Fruit fly (Drosophila melanogaster): Measurements from ENCODE around the gene CG7381.

CG7381 gene

DNA sequence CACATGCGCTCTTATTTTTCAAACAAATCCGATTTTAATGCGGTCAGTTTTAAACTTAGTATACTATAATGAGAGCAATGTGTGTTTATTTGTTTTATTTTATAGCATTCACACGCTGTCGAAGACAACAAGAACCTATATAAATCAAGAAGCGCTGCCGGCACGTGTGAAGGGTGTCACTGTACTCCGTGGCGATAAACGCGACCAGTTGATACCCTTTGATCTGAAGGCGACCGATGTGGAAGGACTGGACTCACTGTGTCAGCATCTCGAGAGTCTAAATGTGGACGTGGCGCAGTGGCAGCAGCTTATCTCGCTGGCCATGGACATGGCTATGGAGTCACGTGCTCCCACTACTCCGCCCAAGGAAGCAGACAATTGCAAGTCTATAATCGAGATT is 14.7 kb downstream of the CG7381 start:
- TF ChIP-seq CG12605 (GFP tag; IDR thresholded peaks at IDR 0.05) = no peak
- TF ChIP-seq EcR (GFP tag; optimal IDR thresholded peaks at IDR 0.05) = peak; percentile 30

dm6 chr3R:12960929-12961855 is 16.1 kb downstream of the CG7381 start, which contains the start of gene Spc25:
TSS of gene Spc25 (plus strand) at chr3R:12961745.
- TF ChIP-seq CG17806 (tag; optimal IDR thresholded peaks at IDR 0.05) (no peak), CG9948 (tag; optimal IDR thresholded peaks at IDR 0.05) (no peak), CG12605 (GFP tag; IDR thresholded peaks at IDR 0.05) (no peak), gl (tag; optimal IDR thresholded peaks at IDR 0.05) (no peak), Snoo (tag; optimal IDR thresholded peaks at IDR 0.05) (no peak), Pif1B (GFP tag; optimal IDR thresholded peaks at IDR 0.05) (no peak), D1 (tag; optimal IDR thresholded peaks at IDR 0.05) (peak; percentile 35), Pif1A (GFP tag; optimal IDR thresholded peaks at IDR 0.05) (peak; percentile 8), CG14655 (GFP tag; optimal IDR thresholded peaks at IDR 0.05) (no peak), Ets98B (GFP tag; IDR thresholded peaks at IDR 0.05) (no peak), rn (GFP tag; IDR thresholded peaks at IDR 0.05) (no peak), fd96Ca (GFP tag; IDR thresholded peaks at IDR 0.05) (no peak; the same call in 2 of the 3 replicates), CG4496 (GFP tag; IDR thresholded peaks at IDR 0.05) (0 out of 3 replicates have a peak, but pooled peaks have one; percentile 48), CG32121 (GFP tag; IDR thresholded peaks at IDR 0.05) (no peak), CG8301 (tag; optimal IDR thresholded peaks at IDR 0.05) (no peak), CG8159 (tag; optimal IDR thresholded peaks at IDR 0.05) (no peak), CG34367 (tag; optimal IDR thresholded peaks at IDR 0.05) (no peak), EcR (GFP tag; optimal IDR thresholded peaks at IDR 0.05) (peak; percentile 95), CG15710 (tag; optimal IDR thresholded peaks at IDR 0.05) (no peak), CG13204 (GFP tag; optimal IDR thresholded peaks at IDR 0.05) (no peak), CG10348 (GFP tag; IDR thresholded peaks at IDR 0.05) (no peak)

DNA sequence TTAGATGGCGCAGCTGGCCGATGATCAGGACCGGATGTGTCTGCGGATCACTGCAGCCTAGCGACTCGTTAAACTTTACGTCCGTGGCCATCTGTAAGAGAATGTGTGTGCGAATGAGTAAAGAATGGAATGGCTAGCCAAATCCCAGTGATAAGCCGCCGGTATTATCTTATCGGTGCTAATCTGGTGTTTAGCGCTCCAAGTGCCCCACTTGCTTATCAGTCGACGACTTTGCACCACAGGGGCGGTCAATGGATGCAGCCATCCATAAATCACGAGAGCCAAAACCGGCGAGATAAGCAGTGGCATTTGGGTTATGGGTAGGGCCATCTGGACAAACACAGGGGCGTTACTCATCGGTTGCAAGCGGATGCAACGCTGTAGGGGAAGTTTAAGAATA is 17.0 kb downstream of the CG7381 start:
- TF ChIP-seq CG8159 (tag; optimal IDR thresholded peaks at IDR 0.05) (no peak), CG14655 (GFP tag; optimal IDR thresholded peaks at IDR 0.05) (no peak), CG4496 (GFP tag; IDR thresholded peaks at IDR 0.05) (0 out of 3 replicates have a peak, but pooled peaks have one; percentile 16), EcR (GFP tag; optimal IDR thresholded peaks at IDR 0.05) (peak; percentile 47)

DNA sequence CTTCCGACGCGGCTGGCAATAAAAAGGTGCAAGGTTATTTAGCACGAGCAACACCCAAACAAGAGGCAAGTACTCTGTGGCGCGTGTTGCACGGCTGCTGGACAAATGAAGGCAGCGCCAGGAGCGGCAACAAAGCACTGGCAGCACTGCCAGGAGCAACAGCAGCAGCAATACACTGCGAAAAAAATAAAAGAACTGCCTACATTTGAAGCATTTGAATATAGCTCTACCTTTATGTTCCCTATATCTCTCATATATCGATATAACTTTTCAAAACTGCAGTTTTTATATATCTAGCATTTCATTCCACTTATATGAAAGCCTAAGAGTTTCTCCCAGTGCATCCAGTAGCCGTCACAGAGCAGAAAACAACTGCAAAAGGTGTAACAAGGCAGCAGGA is 19.9 kb downstream of the CG7381 start:
- TF ChIP-seq CG8159 (tag; optimal IDR thresholded peaks at IDR 0.05) (peak; percentile 46), CG34367 (tag; optimal IDR thresholded peaks at IDR 0.05) (peak; percentile 12), CG10348 (GFP tag; IDR thresholded peaks at IDR 0.05) (no peak), Pif1A (GFP tag; optimal IDR thresholded peaks at IDR 0.05) (peak; percentile 31), CG9948 (tag; optimal IDR thresholded peaks at IDR 0.05) (peak; percentile 20), CG32121 (GFP tag; IDR thresholded peaks at IDR 0.05) (no peak), CG15710 (tag; optimal IDR thresholded peaks at IDR 0.05) (peak; percentile 44), fd96Ca (GFP tag; IDR thresholded peaks at IDR 0.05) (0 out of 3 replicates have a peak, but pooled peaks have one; percentile 9)
